Fruit fly (Drosophila melanogaster) whole organism, adult: ENCODE data around the gene nmo.

ENCODE experiments used
- CG11617 ChIP-seq: fragments of 200-800 bp; sonication (Bioruptor generic); optimal IDR thresholded peaks from 2 replicates; lab custom pipeline; 2017; ENCODE audit warnings: mild to moderate bottlenecking, missing biosample characterization, missing genetic modification reagents, missing genetic modification characterization
- CG12768 ChIP-seq: fragments of 200-800 bp; sonication (Bioruptor generic); optimal IDR thresholded peaks from 2 replicates; lab custom pipeline; 2017; ENCODE audit warnings: missing biosample characterization, missing genetic modification characterization, mild to moderate bottlenecking, moderate library complexity, missing genetic modification reagents
- CG14711 ChIP-seq: fragments of 200-800 bp; sonication (Bioruptor generic); optimal IDR thresholded peaks from 2 replicates; lab custom pipeline; 2018; ENCODE audit warnings: missing biosample characterization, mild to moderate bottlenecking, missing genetic modification characterization, moderate library complexity
- CG1620 ChIP-seq: fragments of 200-800 bp; sonication (Bioruptor generic); optimal IDR thresholded peaks from 2 replicates; lab custom pipeline; 2016; ENCODE audit warnings: missing biosample characterization, missing genetic modification characterization
- CG33017 ChIP-seq: fragments of 200-800 bp; sonication (Bioruptor generic); optimal IDR thresholded peaks from 2 replicates; lab custom pipeline; 2018; ENCODE audit warnings: missing biosample characterization, mild to moderate bottlenecking, missing genetic modification characterization, moderate library complexity
- CG7045 ChIP-seq: fragments of 200-800 bp; sonication (Bioruptor generic); optimal IDR thresholded peaks from 2 replicates; lab custom pipeline; 2017; ENCODE audit warnings: missing biosample characterization, mild to moderate bottlenecking, missing genetic modification characterization
- CG7101 ChIP-seq: fragments of 200-800 bp; sonication (Bioruptor generic); optimal IDR thresholded peaks from 2 replicates; lab custom pipeline; 2018; ENCODE audit warnings: missing biosample characterization, mild to moderate bottlenecking, missing genetic modification characterization, moderate library complexity
- Clk ChIP-seq: fragments of 200-800 bp; sonication (Bioruptor generic); optimal IDR thresholded peaks from 2 replicates; lab custom pipeline; 2017; ENCODE audit warnings: missing biosample characterization, missing genetic modification characterization
- bab1 ChIP-seq: fragments of 200-800 bp; sonication (Bioruptor generic); optimal IDR thresholded peaks from 3 replicates; lab custom pipeline; 2019; ENCODE audit warnings: missing biosample characterization, mild to moderate bottlenecking, missing genetic modification characterization, moderate library complexity
- cic ChIP-seq: fragments of 200-800 bp; sonication (Bioruptor generic); optimal IDR thresholded peaks from 2 replicates; lab custom pipeline; 2017; ENCODE audit warnings: missing biosample characterization, mild to moderate bottlenecking, missing genetic modification characterization, moderate library complexity
- cnc ChIP-seq, 2 experiments: fragments of >200 bp; optimal IDR thresholded peaks; 2 replicates each; lab custom pipeline; 2017
- kay ChIP-seq: fragments of 200-800 bp; sonication (Bioruptor generic); peaks from one replicate; lab custom pipeline; 2016; ENCODE audit warnings: missing biosample characterization, missing genetic modification characterization, borderline replicate concordance
- tj ChIP-seq: fragments of 200-800 bp; sonication (Bioruptor generic); optimal IDR thresholded peaks from 3 replicates; lab custom pipeline; 2017; ENCODE audit warnings: missing biosample characterization, mild to moderate bottlenecking, missing genetic modification characterization, moderate library complexity
- toe ChIP-seq: fragments of 200-800 bp; sonication (Bioruptor generic); optimal IDR thresholded peaks from 2 replicates; lab custom pipeline; 2016; ENCODE audit warnings: missing biosample characterization, missing genetic modification characterization

- TF ChIP-seq CG11617 (GFP tag; lab: Kevin White, UChicago) (no peak), cnc (optimal IDR thresholded peaks at IDR 0.05; lab: Kevin White, UChicago) (no peak), bab1 (no peak), CG33017 (tag; lab: Kevin White, UChicago) (no peak), CG12768 (GFP tag; lab: Kevin White, UChicago) (no peak), CG14711 (tag; lab: Kevin White, UChicago) (no peak), CG7045 (GFP tag; lab: Kevin White, UChicago) (no peak), kay (no peak), tj (GFP tag; lab: Kevin White, UChicago) (no peak), CG7101 (no peak), cic (GFP tag; lab: Kevin White, UChicago) (no peak), CG1620 (GFP tag; lab: Kevin White, UChicago) (no peak), toe (no peak), Clk (no peak)
Observed at dm6 chr3L:7954967-7955366, 23.9 kb upstream of the nmo start.
